Worm (Caenorhabditis elegans) whole organism, L1 larva: ENCODE measurements around the gene F07A11.4.

Experiments used
- C04F5.9 ChIP-seq: sonication (generic microtip); optimal IDR thresholded peaks from 2 replicates; lab custom pipeline; 2016; ENCODE audit warnings: missing genetic modification characterization, missing compliant biosample characterization
- C34B4.2 ChIP-seq: sonication (generic microtip); optimal IDR thresholded peaks from 2 replicates; lab custom pipeline; 2017; ENCODE audit warnings: mild to moderate bottlenecking, missing genetic modification characterization, missing compliant biosample characterization
- ceh-88 ChIP-seq: fragments of 200-800 bp; sonication (Bioruptor generic); IDR thresholded peaks from 2 replicates; pipeline ENCODE4 v1.3.6; 2022; ENCODE audit warnings: missing genetic modification characterization, missing compliant biosample characterization
- ces-1 ChIP-seq: fragments of 150-350 bp; optimal IDR thresholded peaks from 2 replicates; lab custom pipeline; 2014; ENCODE audit warnings: missing biosample characterization, missing genetic modification reagents, missing genetic modification characterization
- dpl-1 ChIP-seq, 3 experiments: fragments of 150-350 bp in 2 of 3; sonication (generic microtip) in 1 of 3; optimal IDR thresholded peaks; 2 replicates each; lab custom pipeline; 2014 to 2017; ENCODE audit warnings: missing biosample characterization in 3 of 3, missing genetic modification characterization in 3 of 3, missing genetic modification reagents in 3 of 3
- efl-1 ChIP-seq, 4 experiments: fragments of 150-350 bp; optimal IDR thresholded peaks in 3 of 4; peaks in 1 of 4; 1 replicate in 1 of 4; 2 replicates in 3 of 4; lab custom pipeline; 2014; ENCODE audit warnings: missing biosample characterization in 2 of 4, missing genetic modification characterization in 2 of 4, missing genetic modification reagents in 2 of 4
- egl-13 ChIP-seq: sonication (generic microtip); optimal IDR thresholded peaks from 2 replicates; lab custom pipeline; 2016; ENCODE audit warnings: missing genotype, missing genetic modification reagents, missing genetic modification characterization, missing compliant biosample characterization
- elt-2 ChIP-seq: sonication (generic microtip); optimal IDR thresholded peaks from 2 replicates; lab custom pipeline; 2016; ENCODE audit warnings: missing genetic modification characterization, mild to moderate bottlenecking, inconsistent platforms, missing compliant biosample characterization, missing genetic modification reagents
- elt-3 ChIP-seq, 6 experiments: fragments of 150-350 bp in 1 of 6; sonication (generic microtip); optimal IDR thresholded peaks; 2 replicates each; lab custom pipeline; 2017 to 2018; ENCODE audit warnings: missing biosample characterization in 6 of 6, missing genetic modification characterization in 6 of 6, inconsistent platforms in 1 of 6
- ets-5 ChIP-seq: fragments of 200-800 bp; sonication (Bioruptor generic); IDR thresholded peaks from 2 replicates; pipeline ENCODE4 v1.3.6; 2022; ENCODE audit warnings: missing genetic modification characterization, missing compliant biosample characterization
- fkh-4 ChIP-seq: sonication (generic microtip); optimal IDR thresholded peaks from 2 replicates; lab custom pipeline; 2016; ENCODE audit warnings: missing compliant biosample characterization, missing genetic modification characterization, borderline replicate concordance
- hlh-17 ChIP-seq: fragments of 200-800 bp; sonication (Bioruptor generic); optimal IDR thresholded peaks from 2 replicates; lab custom pipeline; 2018; ENCODE audit warnings: missing genetic modification characterization, mild to moderate bottlenecking, missing compliant biosample characterization, moderate library complexity, borderline replicate concordance
- lin-14 ChIP-seq: fragments of 200-800 bp; sonication (Bioruptor generic); optimal IDR thresholded peaks from 2 replicates; lab custom pipeline; 2018; ENCODE audit warnings: mild to moderate bottlenecking, missing genetic modification characterization, moderate library complexity, missing compliant biosample characterization
- lin-35 ChIP-seq, 2 experiments: fragments of 150-350 bp; optimal IDR thresholded peaks; 2 replicates each; lab custom pipeline; 2014; ENCODE audit warnings: missing biosample characterization in 2 of 2, missing genetic modification characterization in 2 of 2, missing genetic modification reagents in 2 of 2
- mdl-1 ChIP-seq, 2 experiments: fragments of 150-350 bp; optimal IDR thresholded peaks; 2 replicates each; lab custom pipeline; 2014 to 2017; ENCODE audit warnings: missing biosample characterization in 2 of 2, missing genetic modification characterization in 2 of 2, inconsistent platforms in 1 of 2
- nhr-20 ChIP-seq: sonication (generic microtip); optimal IDR thresholded peaks from 2 replicates; lab custom pipeline; 2016; ENCODE audit warnings: mild to moderate bottlenecking, missing genetic modification characterization, missing compliant biosample characterization
- nhr-28 ChIP-seq: fragments of 150-350 bp; optimal IDR thresholded peaks from 2 replicates; lab custom pipeline; 2014; ENCODE audit warnings: missing biosample characterization, missing genetic modification characterization
- nhr-47 ChIP-seq: sonication (generic microtip); optimal IDR thresholded peaks from 2 replicates; lab custom pipeline; 2016; ENCODE audit warnings: mild to moderate bottlenecking, missing genetic modification characterization, moderate library complexity, missing compliant biosample characterization
- nhr-71 ChIP-seq: sonication (generic microtip); optimal IDR thresholded peaks from 2 replicates; lab custom pipeline; 2016; ENCODE audit warnings: mild to moderate bottlenecking, missing genetic modification characterization, moderate library complexity, missing compliant biosample characterization
- nhr-85 ChIP-seq: sonication (generic microtip); peaks from one replicate; lab custom pipeline; 2016; ENCODE audit warnings: missing genetic modification characterization, inconsistent platforms, missing compliant biosample characterization
- nhr-90 ChIP-seq: sonication (generic microtip); optimal IDR thresholded peaks from 2 replicates; lab custom pipeline; 2016; ENCODE audit warnings: mild to moderate bottlenecking, missing genetic modification characterization, missing compliant biosample characterization; ENCODE audit not compliant: poor library complexity
- skn-1 ChIP-seq: fragments of 150-350 bp; optimal IDR thresholded peaks from 2 replicates; lab custom pipeline; 2014; ENCODE audit warnings: missing biosample characterization, missing genetic modification characterization
- snu-23 ChIP-seq: sonication (generic microtip); optimal IDR thresholded peaks from 2 replicates; lab custom pipeline; 2016; ENCODE audit warnings: missing genetic modification characterization, missing compliant biosample characterization
- sup-37 ChIP-seq: fragments of 200-800 bp; sonication (Bioruptor generic); optimal IDR thresholded peaks from 2 replicates; lab custom pipeline; 2018; ENCODE audit warnings: mild to moderate bottlenecking, missing genetic modification characterization, missing compliant biosample characterization
- swsn-7 ChIP-seq: sonication (generic microtip); optimal IDR thresholded peaks from 2 replicates; lab custom pipeline; 2016; ENCODE audit warnings: missing genetic modification characterization, missing compliant biosample characterization
- unc-98 ChIP-seq: fragments of 200-800 bp; sonication (Bioruptor generic); IDR thresholded peaks from 2 replicates; pipeline ENCODE4 v1.3.6; 2022; ENCODE audit warnings: missing genetic modification characterization, missing compliant biosample characterization
- xbp-1 ChIP-seq: sonication (generic microtip); optimal IDR thresholded peaks from 2 replicates; lab custom pipeline; 2016; ENCODE audit warnings: missing genetic modification characterization, missing compliant biosample characterization
- zip-4 ChIP-seq: fragments of 200-800 bp; sonication (Bioruptor generic); optimal IDR thresholded peaks from 2 replicates; lab custom pipeline; 2018; ENCODE audit warnings: mild to moderate bottlenecking, missing genetic modification characterization, moderate library complexity, missing compliant biosample characterization
- ztf-11 ChIP-seq, 2 experiments: sonication (generic microtip); optimal IDR thresholded peaks; 2 replicates each; lab custom pipeline; 2016 to 2017; ENCODE audit warnings: missing genetic modification characterization in 2 of 2, missing biosample characterization in 1 of 2, missing compliant biosample characterization in 1 of 2

F07A11.4 gene

DNA sequence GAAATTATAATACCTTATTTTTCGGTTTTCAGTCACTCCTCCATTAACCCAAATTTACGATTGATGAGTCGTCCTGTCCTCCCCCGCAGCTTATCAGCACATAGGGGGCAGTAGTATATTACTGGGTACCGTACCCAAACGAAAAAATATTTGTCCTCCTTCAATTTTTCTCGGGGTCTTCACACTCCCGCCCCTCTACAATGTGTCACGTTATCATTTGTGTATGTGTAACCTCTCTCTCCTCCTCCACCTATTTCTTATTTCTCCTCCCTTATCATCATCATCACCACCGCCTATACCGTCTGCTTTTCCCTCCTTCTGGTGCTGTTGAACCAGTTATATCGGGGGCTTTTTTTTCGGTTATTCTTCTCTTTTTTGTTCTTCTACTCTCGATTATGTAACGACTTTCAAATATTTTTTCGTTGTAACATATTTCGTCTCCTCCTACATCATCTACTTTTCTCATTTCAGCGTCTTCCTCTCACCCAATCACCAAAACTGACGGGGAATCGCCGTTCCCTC is 45.5 kb downstream of the F07A11.4 start, which contains the start of gene ghi-1 (continued):
- TF ChIP-seq mdl-1 (tag; optimal IDR thresholded peaks at IDR 0.05; lab: Kevin White, UChicago) (peak in 1 of 2 experiments; percentile 29), dpl-1 (GFP tag; optimal IDR thresholded peaks at IDR 0.05; lab: Kevin White, UChicago) (no peak), unc-98 (GFP tag; lab: Robert Waterston, UW) (no peak), nhr-47 (tag; lab: Kevin White, UChicago) (no peak), snu-23 (GFP tag; lab: Kevin White, UChicago) (peak; percentile 16), elt-2 (tag; lab: Kevin White, UChicago) (peak; percentile 44), nhr-71 (tag; lab: Kevin White, UChicago) (peak; percentile 12), ets-5 (no peak), C34B4.2 (tag; lab: Kevin White, UChicago) (no peak), nhr-90 (tag; lab: Kevin White, UChicago) (no peak), fkh-4 (tag; lab: Kevin White, UChicago) (no peak), lin-14 (GFP tag; lab: Kevin White, UChicago) (peak; percentile 12)
- TF ChIP-seq, all 84 proteins: peak for 11

DNA sequence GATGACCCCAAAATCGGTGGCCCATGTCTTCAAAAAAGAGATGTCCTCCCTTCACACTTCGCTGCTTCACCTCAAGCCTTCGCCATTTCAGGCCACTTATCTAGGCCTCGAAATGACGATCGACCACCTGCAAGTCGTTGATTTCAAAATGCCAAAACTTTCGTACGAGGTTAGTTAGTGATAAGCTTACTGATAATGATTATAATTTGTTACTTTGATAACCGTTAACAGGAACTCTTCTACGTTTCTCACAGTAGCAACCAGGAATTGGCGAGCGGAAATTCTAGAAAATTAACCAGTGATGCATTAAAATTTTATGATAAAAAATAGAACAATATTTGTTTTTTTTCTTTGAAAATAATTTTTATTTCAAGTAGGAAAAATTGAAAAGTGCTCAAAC is 46.1 kb downstream of the F07A11.4 start:
- no peak for TF ChIP-seq C04F5.9 (tag; lab: Kevin White, UChicago)
- no peak for TF ChIP-seq xbp-1 (tag; lab: Kevin White, UChicago)
- no peak for TF ChIP-seq nhr-20
- no peak for TF ChIP-seq elt-3 (tag; optimal IDR thresholded peaks at IDR 0.05; lab: Kevin White, UChicago)
- TF ChIP-seq elt-2 (tag; lab: Kevin White, UChicago), result peak; percentile 73
- no peak for TF ChIP-seq sup-37
- no peak for TF ChIP-seq efl-1 (optimal IDR thresholded peaks at IDR 0.05; lab: Kevin White, UChicago)
- TF ChIP-seq efl-1 (GFP tag; optimal IDR thresholded peaks at IDR 0.05 in 1 of 2; lab: Kevin White, UChicago), result peak in 1 of 2 experiments; percentile 88

DNA sequence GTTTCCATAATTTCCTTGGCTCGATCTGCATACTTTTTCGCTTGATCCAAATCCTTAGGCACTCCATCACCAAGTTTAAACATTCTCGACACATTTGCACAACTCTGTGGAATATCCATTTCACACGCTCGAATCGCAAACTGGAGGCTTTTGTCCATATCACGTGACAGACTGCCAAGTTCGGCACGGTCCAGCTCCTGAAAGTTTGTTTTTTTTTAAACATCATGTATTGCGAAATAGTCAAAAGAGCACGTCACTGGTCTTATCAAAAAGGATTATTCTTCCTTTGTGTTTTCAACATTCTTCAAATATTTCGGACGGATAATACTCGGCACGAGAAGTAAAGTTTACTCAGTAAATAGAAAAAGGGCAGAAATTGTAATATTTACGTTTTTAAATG is 48.4 kb downstream of the F07A11.4 start:
- TF ChIP-seq elt-2 (tag; lab: Kevin White, UChicago), result peak; percentile 5
- peak in 1 of 2 experiments; percentile 9 for TF ChIP-seq lin-35 (GFP tag; optimal IDR thresholded peaks at IDR 0.05; lab: Kevin White, UChicago)
- peak; percentile 21 for TF ChIP-seq skn-1
- peak; percentile 63 for TF ChIP-seq zip-4 (GFP tag; lab: Kevin White, UChicago)
- TF ChIP-seq ztf-11 (tag; optimal IDR thresholded peaks at IDR 0.05; lab: Kevin White, UChicago), result no peak

DNA sequence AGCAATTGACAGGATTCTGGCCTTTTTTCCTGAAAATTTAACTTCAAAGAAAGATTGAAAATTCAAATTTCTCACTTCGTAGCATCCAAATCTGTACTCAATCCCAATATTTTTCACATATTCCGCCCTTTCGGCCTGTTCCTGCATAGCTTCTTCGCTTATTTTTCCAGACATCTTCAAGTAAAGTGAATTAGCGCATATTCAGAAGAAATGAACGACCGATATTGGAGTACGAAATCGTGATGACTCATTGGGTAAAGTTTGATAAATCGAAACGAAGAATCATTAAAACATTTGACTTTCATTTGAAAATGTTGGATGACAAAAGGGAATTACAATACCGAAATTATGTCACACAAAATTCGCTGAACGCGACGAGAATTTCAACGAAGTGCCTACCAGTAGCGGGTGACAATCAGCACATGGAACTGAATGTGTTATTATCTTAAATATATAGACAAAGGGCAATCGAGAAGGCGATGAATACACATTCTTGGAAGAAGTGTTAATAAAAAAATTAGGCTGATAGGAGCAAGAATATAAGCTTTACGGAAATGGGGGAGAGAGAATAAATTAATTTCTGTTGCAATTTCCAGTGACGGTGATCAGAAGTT is 50.3 kb downstream of the F07A11.4 start, which contains the start of gene coa-7:
coa-7 (minus strand) TSS at position 174 of the 614 bp plus-strand sequence.
- TF ChIP-seq nhr-85 (tag; lab: Kevin White, UChicago), result peak; percentile 57
- TF ChIP-seq egl-13, result no peak
- TF ChIP-seq swsn-7 (tag; lab: Kevin White, UChicago), result no peak
- TF ChIP-seq ces-1 (GFP tag; lab: Kevin White, UChicago), result no peak
- no peak for TF ChIP-seq skn-1
- TF ChIP-seq hlh-17, result no peak
- no peak for TF ChIP-seq sup-37
- no peak for TF ChIP-seq elt-2 (tag; lab: Kevin White, UChicago)
- TF ChIP-seq, all 84 proteins: peak for 1

DNA sequence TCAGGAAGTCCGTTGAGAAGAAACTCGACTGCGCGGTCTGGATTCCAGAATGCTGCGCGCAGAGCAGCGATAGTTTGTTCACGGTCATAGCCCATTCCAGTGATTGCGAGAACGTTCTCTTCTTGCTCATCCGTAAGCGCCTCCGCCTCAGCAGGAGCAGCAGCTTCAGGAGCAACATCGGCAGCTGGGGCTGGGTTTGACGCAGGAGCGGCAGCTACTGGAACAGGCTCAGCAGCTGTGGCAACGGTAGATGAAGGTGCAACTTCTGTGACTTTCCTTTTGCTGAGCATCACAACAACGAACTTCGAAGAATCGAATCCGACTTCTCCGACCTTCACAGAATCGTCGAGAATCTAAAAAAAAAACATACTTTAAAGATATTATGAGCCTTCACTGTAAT is 51.3 kb downstream of the F07A11.4 start:
- no peak for TF ChIP-seq nhr-28 (tag; lab: Kevin White, UChicago)
- TF ChIP-seq lin-35 (GFP tag; optimal IDR thresholded peaks at IDR 0.05; lab: Kevin White, UChicago), result no peak
- no peak for TF ChIP-seq ceh-88
